Worm (Caenorhabditis elegans) whole organism, L3 larva: ENCODE results near the gene H06I04.3.

Experiments
- ZK546.5 ChIP-seq: sonication (generic microtip); optimal IDR thresholded peaks from 2 replicates; lab custom pipeline; 2017; ENCODE audit warnings: missing biosample characterization, missing genetic modification characterization
- aly-2 ChIP-seq: fragments of 150-350 bp; optimal IDR thresholded peaks from 2 replicates; lab custom pipeline; 2014; ENCODE audit warnings: missing biosample characterization, missing genetic modification characterization
- ceh-16 ChIP-seq: sonication (generic microtip); optimal IDR thresholded peaks from 2 replicates; lab custom pipeline; 2017; ENCODE audit warnings: missing biosample characterization, missing genetic modification characterization
- ceh-28 ChIP-seq: fragments of 150-350 bp; optimal IDR thresholded peaks from 2 replicates; lab custom pipeline; 2014; ENCODE audit warnings: missing biosample characterization, missing genetic modification reagents, missing genetic modification characterization
- ceh-9 ChIP-seq: sonication (generic microtip); optimal IDR thresholded peaks from 2 replicates; lab custom pipeline; 2018; ENCODE audit warnings: missing biosample characterization, missing genetic modification characterization
- daf-12 ChIP-seq: fragments of 150-350 bp; optimal IDR thresholded peaks from 2 replicates; lab custom pipeline; 2014; ENCODE audit warnings: missing biosample characterization, missing genetic modification reagents, missing genetic modification characterization
- egl-27 ChIP-seq: sonication (generic microtip); optimal IDR thresholded peaks from 4 replicates; lab custom pipeline; 2017; ENCODE audit warnings: missing biosample characterization, missing genetic modification reagents, missing genetic modification characterization
- egl-5 ChIP-seq: fragments of 150-350 bp; optimal IDR thresholded peaks from 2 replicates; lab custom pipeline; 2017; ENCODE audit warnings: missing biosample characterization, missing genetic modification reagents, missing genetic modification characterization, inconsistent platforms
- elt-2 ChIP-seq: sonication (generic microtip); optimal IDR thresholded peaks from 2 replicates; lab custom pipeline; 2016; ENCODE audit warnings: missing genetic modification reagents, mild to moderate bottlenecking, missing genetic modification characterization, missing compliant biosample characterization
- elt-3 ChIP-seq, 3 experiments: fragments of 150-350 bp in 1 of 3; sonication (generic microtip) in 2 of 3; optimal IDR thresholded peaks; 2 replicates in 2 of 3; 4 replicates in 1 of 3; lab custom pipeline; 2014 to 2017; ENCODE audit warnings: missing biosample characterization in 3 of 3, missing genetic modification characterization in 3 of 3
- eor-1 ChIP-seq, 2 experiments: fragments of 150-350 bp; optimal IDR thresholded peaks; 2 replicates each; lab custom pipeline; 2014 to 2018; ENCODE audit warnings: missing biosample characterization in 2 of 2, missing genetic modification characterization in 2 of 2
- fkh-10 ChIP-seq: sonication (generic microtip); optimal IDR thresholded peaks from 2 replicates; lab custom pipeline; 2017; ENCODE audit warnings: missing biosample characterization, missing genetic modification reagents, missing genetic modification characterization
- fkh-2 ChIP-seq: fragments of 150-350 bp; optimal IDR thresholded peaks from 2 replicates; lab custom pipeline; 2014; ENCODE audit warnings: missing biosample characterization, missing genetic modification reagents, missing genetic modification characterization
- hmg-11 ChIP-seq: sonication (generic microtip); optimal IDR thresholded peaks from 2 replicates; lab custom pipeline; 2016; ENCODE audit warnings: missing genetic modification characterization, missing compliant biosample characterization
- lin-15B ChIP-seq: fragments of 150-350 bp; optimal IDR thresholded peaks from 2 replicates; lab custom pipeline; 2014; ENCODE audit warnings: missing biosample characterization, missing genetic modification characterization
- lin-39 ChIP-seq: fragments of 150-350 bp; optimal IDR thresholded peaks from 2 replicates; lab custom pipeline; 2018; ENCODE audit warnings: missing biosample characterization, missing genetic modification reagents, missing genetic modification characterization
- lsy-12 ChIP-seq: sonication (generic microtip); optimal IDR thresholded peaks from 2 replicates; lab custom pipeline; 2016; ENCODE audit warnings: mild to moderate bottlenecking, missing genetic modification characterization, missing compliant biosample characterization
- mml-1 ChIP-seq: fragments of 150-350 bp; sonication (generic microtip); optimal IDR thresholded peaks from 3 replicates; lab custom pipeline; 2014; ENCODE audit warnings: missing biosample characterization, missing genetic modification characterization
- nfya-1 ChIP-seq: sonication (generic microtip); optimal IDR thresholded peaks from 2 replicates; lab custom pipeline; 2017; ENCODE audit warnings: missing genetic modification characterization, mild to moderate bottlenecking, missing compliant biosample characterization, antibody characterized with exemption, moderate library complexity; ENCODE audit not compliant: insufficient read depth
- nhr-11 ChIP-seq: fragments of 150-350 bp; optimal IDR thresholded peaks from 2 replicates; lab custom pipeline; 2014; ENCODE audit warnings: missing biosample characterization, missing genetic modification characterization
- nhr-12 ChIP-seq: fragments of 150-350 bp; optimal IDR thresholded peaks from 2 replicates; lab custom pipeline; 2014; ENCODE audit warnings: missing biosample characterization, missing genetic modification characterization
- nhr-28 ChIP-seq: fragments of 150-350 bp; optimal IDR thresholded peaks from 2 replicates; lab custom pipeline; 2014; ENCODE audit warnings: missing biosample characterization, missing genetic modification characterization
- nhr-43 ChIP-seq: sonication (generic microtip); optimal IDR thresholded peaks from 2 replicates; lab custom pipeline; 2016; ENCODE audit warnings: mild to moderate bottlenecking, missing genetic modification characterization, missing compliant biosample characterization; ENCODE audit not compliant: poor library complexity, severe bottlenecking
- nhr-76 ChIP-seq: fragments of 150-350 bp; sonication (generic microtip); optimal IDR thresholded peaks from 5 replicates; lab custom pipeline; 2014; ENCODE audit warnings: missing biosample characterization, missing genetic modification characterization
- nhr-77 ChIP-seq: fragments of 150-350 bp; optimal IDR thresholded peaks from 2 replicates; lab custom pipeline; 2014; ENCODE audit warnings: missing biosample characterization, missing genetic modification characterization
- pha-4 ChIP-seq: fragments of 150-350 bp; optimal IDR thresholded peaks from 2 replicates; lab custom pipeline; 2014; ENCODE audit warnings: missing biosample characterization, missing genetic modification reagents, missing genetic modification characterization
- pqm-1 ChIP-seq: fragments of 150-350 bp; optimal IDR thresholded peaks from 2 replicates; lab custom pipeline; 2017; ENCODE audit warnings: missing biosample characterization, missing genetic modification characterization, inconsistent platforms
- sea-2 ChIP-seq: fragments of 150-350 bp; sonication (generic microtip); optimal IDR thresholded peaks from 4 replicates; lab custom pipeline; 2014; ENCODE audit warnings: missing biosample characterization, missing genetic modification reagents, missing genetic modification characterization
- snpc-4 ChIP-seq: fragments of 150-350 bp; optimal IDR thresholded peaks from 2 replicates; lab custom pipeline; 2014; ENCODE audit warnings: missing biosample characterization, missing genetic modification characterization
- tbx-2 ChIP-seq: sonication (generic microtip); optimal IDR thresholded peaks from 2 replicates; lab custom pipeline; 2016; ENCODE audit warnings: mild to moderate bottlenecking, missing genetic modification characterization, missing compliant biosample characterization
- unc-39 ChIP-seq: sonication (generic microtip); optimal IDR thresholded peaks from 4 replicates; lab custom pipeline; 2017; ENCODE audit warnings: missing biosample characterization, missing genetic modification characterization
- ztf-11 ChIP-seq: fragments of 150-350 bp; optimal IDR thresholded peaks from 2 replicates; lab custom pipeline; 2014; ENCODE audit warnings: missing biosample characterization, missing genetic modification characterization

H06I04.3 gene

ce11 chrIII:3124209-3124786, 54.0 kb downstream of the H06I04.3 start:
- TF ChIP-seq daf-12 (tag; lab: Kevin White, UChicago) (no peak), nhr-43 (no peak), ZK546.5 (tag; lab: Kevin White, UChicago) (no peak), fkh-10 (GFP tag; lab: Kevin White, UChicago) (no peak), pha-4 (tag; lab: Kevin White, UChicago) (peak; percentile 83), ceh-16 (no peak), sea-2 (GFP tag; lab: Kevin White, UChicago) (no peak), nfya-1 (peak; percentile 81), elt-3 (tag; optimal IDR thresholded peaks at IDR 0.05; lab: Kevin White, UChicago) (no peak), tbx-2 (tag; lab: Kevin White, UChicago) (no peak), eor-1 (tag; optimal IDR thresholded peaks at IDR 0.05; lab: Kevin White, UChicago) (no peak), ceh-9 (no peak), egl-5 (tag; lab: Kevin White, UChicago) (no peak), egl-27 (tag; lab: Kevin White, UChicago) (no peak)

DNA sequence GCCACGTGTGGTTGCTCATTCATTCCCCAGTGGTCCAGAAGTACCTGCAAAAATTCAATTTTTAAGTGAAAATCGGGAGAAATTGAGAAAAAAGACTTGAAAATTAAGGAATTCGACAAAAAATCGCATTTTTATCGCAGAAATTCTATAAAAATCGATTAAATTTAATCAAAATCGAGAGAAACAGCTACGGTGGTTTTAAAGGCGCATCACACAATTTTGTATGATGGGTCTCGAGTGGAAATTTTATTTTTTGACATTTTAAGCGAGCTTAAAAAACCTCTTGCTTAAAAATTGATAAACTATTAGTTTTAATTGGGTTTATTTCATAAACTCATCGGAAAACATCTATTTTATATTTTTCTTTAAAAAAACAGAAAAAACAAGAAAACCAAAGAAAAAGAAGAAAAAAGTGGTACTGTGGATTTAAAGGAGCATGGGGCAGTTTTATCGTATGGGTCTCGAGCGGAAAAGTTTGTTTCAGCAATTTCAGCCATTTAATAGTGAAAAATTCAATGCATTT, 56.8 kb downstream of the H06I04.3 start, which contains the start of gene nipa-1:
nipa-1 (minus strand) TSS at position 51 of the 523 bp plus-strand sequence.
- TF ChIP-seq lin-15B (tag; lab: Kevin White, UChicago) = no peak
- TF ChIP-seq lin-39 (tag; lab: Kevin White, UChicago) = no peak
- no peak for TF ChIP-seq snpc-4 (tag; lab: Kevin White, UChicago)
- TF ChIP-seq nhr-12 (tag; lab: Kevin White, UChicago) = no peak
- no peak for TF ChIP-seq lsy-12 (tag; lab: Kevin White, UChicago)
- no peak for TF ChIP-seq mml-1 (tag; lab: Kevin White, UChicago)
- no peak for TF ChIP-seq nhr-76 (tag; lab: Kevin White, UChicago)
- TF ChIP-seq aly-2 = no peak

DNA sequence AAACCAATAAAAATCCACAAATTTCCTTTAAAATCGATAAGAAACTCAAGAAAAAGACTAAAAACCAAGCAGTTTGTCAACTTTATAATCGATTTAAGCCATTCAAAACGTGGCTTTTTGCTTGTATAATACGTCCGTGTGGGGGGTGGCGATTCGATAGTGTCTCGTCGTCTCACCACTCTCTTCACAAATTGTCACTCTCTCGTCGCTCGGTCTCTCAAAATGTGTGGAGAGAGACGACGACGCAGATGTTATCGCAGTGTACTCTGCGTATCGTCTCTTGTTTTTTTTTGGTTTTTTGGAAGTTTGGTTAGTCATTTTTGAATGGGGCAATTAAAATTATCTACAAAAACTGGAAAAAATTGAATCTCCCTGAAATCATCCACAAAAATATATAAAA, 57.3 kb downstream of the H06I04.3 start:
- TF ChIP-seq elt-2 (tag; lab: Kevin White, UChicago) (peak; percentile 61), pha-4 (tag; lab: Kevin White, UChicago) (peak; percentile 10), nfya-1 (peak; percentile 66), ceh-28 (tag; lab: Kevin White, UChicago) (peak; percentile 48), ztf-11 (no peak), nhr-11 (no peak), hmg-11 (peak; percentile 75), unc-39 (tag; lab: Kevin White, UChicago) (no peak), fkh-2 (no peak), nhr-77 (tag; lab: Kevin White, UChicago) (no peak), pqm-1 (tag; lab: Kevin White, UChicago) (peak; percentile 20)

ce11 chrIII:3129036-3129435, 58.7 kb downstream of the H06I04.3 start, which contains the start of gene Y53G8B.1:
TSS of gene Y53G8B.1 (plus strand) at chrIII:3129277.
- TF ChIP-seq elt-2 (tag; lab: Kevin White, UChicago) (peak; percentile 13), nhr-28 (tag; lab: Kevin White, UChicago) (no peak), ztf-11 (no peak), pqm-1 (tag; lab: Kevin White, UChicago) (peak; percentile 12)
